Fruit fly (Drosophila melanogaster) S2 (cell line): Measurements from ENCODE around the gene kek5.

Experiments
- CG8478 ChIP-seq: fragments of >200 bp; optimal IDR thresholded peaks from 2 replicates; lab custom pipeline; 2018
- CTCF ChIP-seq, 2 experiments: fragments of >200 bp; optimal IDR thresholded peaks; 2 replicates each; lab custom pipeline; 2018

DNA sequence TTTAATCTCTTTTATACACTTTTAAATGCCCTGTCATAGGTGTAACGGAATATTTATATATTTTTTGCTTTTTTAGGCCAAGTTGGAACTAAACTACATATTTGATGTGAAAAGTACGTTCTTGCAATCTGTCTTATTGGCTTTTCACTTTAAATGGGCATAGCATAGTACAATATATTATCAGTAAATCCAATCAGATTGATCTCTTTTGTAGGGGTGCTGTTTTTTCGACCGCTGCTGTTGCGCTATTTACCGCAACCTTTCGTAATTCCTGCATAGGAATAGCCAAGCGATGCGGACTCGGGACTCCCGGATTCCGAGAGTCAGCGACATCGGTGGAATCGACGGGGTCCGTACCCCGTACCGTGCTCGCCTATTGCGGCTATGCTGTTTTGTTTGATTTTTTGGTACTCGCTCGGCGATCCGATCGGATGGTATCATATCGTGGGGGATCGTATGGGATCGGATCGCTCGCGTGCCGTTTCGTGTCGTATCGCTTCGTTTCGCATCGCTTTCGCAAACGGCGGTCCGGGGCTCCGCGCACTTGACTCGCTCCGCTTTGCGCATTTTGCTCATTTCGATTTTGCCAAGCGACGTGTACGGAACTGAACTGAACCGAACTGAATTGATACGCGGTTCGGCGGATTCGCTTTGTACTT lies 144.9 kb downstream of the kek5 start:
- TF ChIP-seq CG8478 (lab: Kevin White, UChicago) (no peak), CTCF (optimal IDR thresholded peaks at IDR 0.05; lab: Kevin White, UChicago) (no peak)
